Fruit fly (Drosophila melanogaster) whole organism, embryonic: ENCODE measurements around the gene Est-Q.
A peak's percentile ranks its signal among the peaks of the same experiment; 100 is the strongest.

Source experiments
- Aef1 ChIP-seq: fragments of 200-800 bp; sonication (Bioruptor generic); IDR thresholded peaks from 3 replicates; pipeline ENCODE4 v1.3.6; 2022; ENCODE audit warnings: missing biosample characterization, missing genetic modification characterization
- Antp ChIP-seq: fragments of 200-800 bp; sonication (Bioruptor generic); optimal IDR thresholded peaks from 3 replicates; lab custom pipeline; 2016; ENCODE audit warnings: missing biosample characterization, missing genetic modification characterization
- Blimp-1 ChIP-seq: fragments of 200-800 bp; sonication (Bioruptor generic); optimal IDR thresholded peaks from 3 replicates; lab custom pipeline; 2018; ENCODE audit warnings: missing biosample characterization, missing genetic modification characterization, mild to moderate bottlenecking, moderate library complexity, missing genetic modification reagents
- Bteb2 ChIP-seq: fragments of 200-800 bp; sonication (Bioruptor generic); optimal IDR thresholded peaks from 2 replicates; lab custom pipeline; 2016; ENCODE audit warnings: missing biosample characterization, missing genetic modification characterization
- CG10366 ChIP-seq: fragments of 200-800 bp; sonication (Bioruptor generic); IDR thresholded peaks from 2 replicates; pipeline ENCODE4 v1.3.6; 2022; ENCODE audit warnings: missing biosample characterization, missing genetic modification characterization
- CG10565 ChIP-seq: fragments of 200-800 bp; sonication (Bioruptor generic); optimal IDR thresholded peaks from 3 replicates; lab custom pipeline; 2016; ENCODE audit warnings: missing biosample characterization, mild to moderate bottlenecking, missing genetic modification characterization
- CG12299 ChIP-seq: fragments of 200-800 bp; sonication (Bioruptor generic); optimal IDR thresholded peaks from 2 replicates; lab custom pipeline; 2018; ENCODE audit warnings: missing biosample characterization, mild to moderate bottlenecking, missing genetic modification characterization
- CG15479 ChIP-seq: fragments of 200-800 bp; sonication (Bioruptor generic); optimal IDR thresholded peaks from 3 replicates; lab custom pipeline; 2019; ENCODE audit warnings: missing biosample characterization, mild to moderate bottlenecking, missing genetic modification characterization, moderate library complexity
- CG15696 ChIP-seq: fragments of 200-800 bp; sonication (Bioruptor generic); optimal IDR thresholded peaks from 2 replicates; lab custom pipeline; 2019; ENCODE audit warnings: missing biosample characterization, mild to moderate bottlenecking, missing genetic modification characterization, moderate library complexity
- CG1603 ChIP-seq: fragments of 200-800 bp; sonication (Bioruptor generic); optimal IDR thresholded peaks from 2 replicates; lab custom pipeline; 2019; ENCODE audit warnings: missing biosample characterization, mild to moderate bottlenecking, missing genetic modification characterization, moderate library complexity
- CG18619 ChIP-seq: fragments of 200-800 bp; sonication (Bioruptor generic); optimal IDR thresholded peaks from 3 replicates; lab custom pipeline; 2017; ENCODE audit warnings: missing biosample characterization, mild to moderate bottlenecking, missing genetic modification characterization
- CG2712 ChIP-seq: fragments of 200-800 bp; optimal IDR thresholded peaks from 3 replicates; lab custom pipeline; 2019; ENCODE audit warnings: missing biosample characterization, mild to moderate bottlenecking, missing genetic modification characterization, moderate library complexity
- CG34376 ChIP-seq: fragments of 200-800 bp; sonication (Bioruptor generic); optimal IDR thresholded peaks from 2 replicates; lab custom pipeline; 2018; ENCODE audit warnings: missing biosample characterization, mild to moderate bottlenecking, missing genetic modification characterization
- CG34422 ChIP-seq: fragments of 200-800 bp; sonication (Bioruptor generic); IDR thresholded peaks from 3 replicates; pipeline ENCODE4 v1.3.6; 2022; ENCODE audit warnings: missing biosample characterization, missing genetic modification characterization
- CG4282 ChIP-seq: fragments of 200-800 bp; sonication (Bioruptor generic); optimal IDR thresholded peaks from 2 replicates; lab custom pipeline; 2016; ENCODE audit warnings: missing biosample characterization, missing genetic modification characterization
- CG4360 ChIP-seq: fragments of 200-800 bp; sonication (Bioruptor generic); IDR thresholded peaks from 2 replicates; pipeline ENCODE4 v1.3.6; 2022; ENCODE audit warnings: missing biosample characterization, missing genetic modification characterization
- CG4424 ChIP-seq: fragments of 200-800 bp; sonication (Bioruptor generic); optimal IDR thresholded peaks from 3 replicates; lab custom pipeline; 2016; ENCODE audit warnings: missing biosample characterization, missing genetic modification characterization
- CG4617 ChIP-seq: fragments of 200-800 bp; sonication (Bioruptor generic); optimal IDR thresholded peaks from 3 replicates; lab custom pipeline; 2016; ENCODE audit warnings: missing biosample characterization, missing genetic modification characterization, borderline replicate concordance
- CG6654 ChIP-seq: fragments of 200-800 bp; sonication (Bioruptor generic); optimal IDR thresholded peaks from 2 replicates; lab custom pipeline; 2017; ENCODE audit warnings: missing biosample characterization, mild to moderate bottlenecking, missing genetic modification characterization
- CG8281 ChIP-seq: fragments of 200-800 bp; sonication (Bioruptor generic); optimal IDR thresholded peaks from 2 replicates; lab custom pipeline; 2018; ENCODE audit warnings: missing biosample characterization, mild to moderate bottlenecking, missing genetic modification characterization, moderate library complexity
- CG8765 ChIP-seq: fragments of 200-800 bp; sonication (Bioruptor generic); IDR thresholded peaks from 2 replicates; pipeline ENCODE4 v1.3.6; 2022; ENCODE audit warnings: missing biosample characterization, missing genetic modification characterization
- CG9609 ChIP-seq: fragments of 200-800 bp; sonication (Bioruptor generic); optimal IDR thresholded peaks from 3 replicates; lab custom pipeline; 2016; ENCODE audit warnings: missing biosample characterization, missing genetic modification characterization
- CG9817 ChIP-seq: fragments of 200-800 bp; sonication (Bioruptor generic); optimal IDR thresholded peaks from 2 replicates; lab custom pipeline; 2018; ENCODE audit warnings: missing biosample characterization, mild to moderate bottlenecking, missing genetic modification characterization, moderate library complexity
- Dip3 ChIP-seq: fragments of 200-800 bp; sonication (Bioruptor generic); optimal IDR thresholded peaks from 3 replicates; lab custom pipeline; 2016; ENCODE audit warnings: missing biosample characterization, missing genetic modification characterization
- Doc3 ChIP-seq: fragments of 200-800 bp; sonication (Bioruptor generic); IDR thresholded peaks from 3 replicates; pipeline ENCODE4 v1.3.6; 2022; ENCODE audit warnings: missing biosample characterization, missing genetic modification characterization; ENCODE audit not compliant: partially characterized antibody
- Hand ChIP-seq: fragments of 200-800 bp; sonication (Bioruptor generic); optimal IDR thresholded peaks from 2 replicates; lab custom pipeline; 2017; ENCODE audit warnings: mild to moderate bottlenecking, missing biosample characterization, missing genetic modification reagents, missing genetic modification characterization
- Hmr ChIP-seq: fragments of 200-800 bp; sonication (Bioruptor generic); optimal IDR thresholded peaks from 3 replicates; lab custom pipeline; 2017; ENCODE audit warnings: mild to moderate bottlenecking, missing biosample characterization, missing genetic modification reagents, missing genetic modification characterization
- Jarid2 ChIP-seq: fragments of 200-800 bp; sonication (Bioruptor generic); optimal IDR thresholded peaks from 3 replicates; lab custom pipeline; 2017; ENCODE audit warnings: mild to moderate bottlenecking, missing biosample characterization, missing genetic modification reagents, missing genetic modification characterization
- Kr ChIP-seq: fragments of 200-800 bp; sonication (Bioruptor generic); optimal IDR thresholded peaks from 2 replicates; lab custom pipeline; 2017; ENCODE audit warnings: missing biosample characterization, mild to moderate bottlenecking, missing genetic modification characterization
- Mes4 ChIP-seq: fragments of 200-800 bp; sonication (Bioruptor generic); optimal IDR thresholded peaks from 2 replicates; lab custom pipeline; 2016; ENCODE audit warnings: missing biosample characterization, missing genetic modification characterization
- NC2α ChIP-seq: fragments of 200-800 bp; sonication (Bioruptor generic); optimal IDR thresholded peaks from 2 replicates; lab custom pipeline; 2016; ENCODE audit warnings: missing biosample characterization, missing genetic modification characterization
- Nf-YA ChIP-seq: fragments of 200-800 bp; sonication (Bioruptor generic); IDR thresholded peaks from 2 replicates; pipeline ENCODE4 v1.3.6; 2022; ENCODE audit warnings: missing biosample characterization, missing genetic modification characterization
- Oli ChIP-seq: fragments of 200-800 bp; sonication (Bioruptor generic); optimal IDR thresholded peaks from 2 replicates; lab custom pipeline; 2018; ENCODE audit warnings: missing biosample characterization, mild to moderate bottlenecking, missing genetic modification characterization, moderate library complexity
- Poxn ChIP-seq: fragments of 200-800 bp; sonication (Bioruptor generic); IDR thresholded peaks from 2 replicates; pipeline ENCODE4 v1.3.6; 2022; ENCODE audit warnings: missing biosample characterization, missing genetic modification characterization
- Ptx1 ChIP-seq: fragments of 200-800 bp; sonication (Bioruptor generic); IDR thresholded peaks from 2 replicates; pipeline ENCODE4 v1.3.6; 2022; ENCODE audit warnings: missing biosample characterization, missing genetic modification characterization
- Rx ChIP-seq: fragments of 200-800 bp; sonication (Bioruptor generic); IDR thresholded peaks from 2 replicates; pipeline ENCODE4 v1.3.6; 2022; ENCODE audit warnings: missing biosample characterization, missing genetic modification characterization
- al ChIP-seq: fragments of 200-800 bp; sonication (Bioruptor generic); IDR thresholded peaks from 2 replicates; pipeline ENCODE4 v1.3.6; 2022; ENCODE audit warnings: missing biosample characterization, missing genetic modification characterization
- aop ChIP-seq: fragments of 200-800 bp; sonication (Bioruptor generic); IDR thresholded peaks from 2 replicates; pipeline ENCODE4 v1.3.6; 2022; ENCODE audit warnings: missing biosample characterization, missing genetic modification characterization
- bcd ChIP-seq: fragments of 200-800 bp; sonication (Bioruptor generic); optimal IDR thresholded peaks from 2 replicates; lab custom pipeline; 2017; ENCODE audit warnings: missing biosample characterization, mild to moderate bottlenecking, missing genetic modification characterization
- btn ChIP-seq: fragments of 200-800 bp; sonication (Bioruptor generic); optimal IDR thresholded peaks from 2 replicates; lab custom pipeline; 2016; ENCODE audit warnings: missing biosample characterization, missing genetic modification characterization
- cato ChIP-seq: fragments of 200-800 bp; sonication (Bioruptor generic); optimal IDR thresholded peaks from 2 replicates; lab custom pipeline; 2016; ENCODE audit warnings: missing biosample characterization, missing genetic modification characterization, borderline replicate concordance
- exex ChIP-seq: fragments of 200-800 bp; sonication (Bioruptor generic); optimal IDR thresholded peaks from 4 replicates; lab custom pipeline; 2018; ENCODE audit warnings: missing biosample characterization, mild to moderate bottlenecking, missing genetic modification characterization, moderate library complexity
- gcm2 ChIP-seq: fragments of 200-800 bp; sonication (Bioruptor generic); optimal IDR thresholded peaks from 2 replicates; lab custom pipeline; 2016; ENCODE audit warnings: missing biosample characterization, missing genetic modification characterization
- luna ChIP-seq: fragments of 200-800 bp; sonication (Bioruptor generic); optimal IDR thresholded peaks from 2 replicates; lab custom pipeline; 2016; ENCODE audit warnings: missing biosample characterization, missing genetic modification characterization
- pho ChIP-seq: fragments of 200-800 bp; sonication (Bioruptor generic); optimal IDR thresholded peaks from 2 replicates; lab custom pipeline; 2016; ENCODE audit warnings: missing biosample characterization, missing genetic modification characterization
- schlank ChIP-seq: fragments of 200-800 bp; sonication (Bioruptor generic); optimal IDR thresholded peaks from 2 replicates; lab custom pipeline; 2018; ENCODE audit warnings: missing biosample characterization, mild to moderate bottlenecking, missing genetic modification characterization
- sd ChIP-seq: fragments of 200-800 bp; sonication (Bioruptor generic); optimal IDR thresholded peaks from 3 replicates; lab custom pipeline; 2018; ENCODE audit warnings: missing biosample characterization, mild to moderate bottlenecking, missing genetic modification characterization, moderate library complexity
- slou ChIP-seq: fragments of 200-800 bp; sonication (Bioruptor generic); optimal IDR thresholded peaks from 3 replicates; lab custom pipeline; 2016; ENCODE audit warnings: missing biosample characterization, missing genetic modification characterization
- wdn ChIP-seq: fragments of 200-800 bp; sonication (Bioruptor generic); IDR thresholded peaks from 2 replicates; pipeline ENCODE4 v1.3.6; 2022; ENCODE audit warnings: missing biosample characterization, missing genetic modification characterization
- wek ChIP-seq: fragments of 200-800 bp; sonication (Bioruptor generic); optimal IDR thresholded peaks from 3 replicates; lab custom pipeline; 2018; ENCODE audit warnings: missing biosample characterization, mild to moderate bottlenecking, missing genetic modification characterization, moderate library complexity

Gene Est-Q

DNA sequence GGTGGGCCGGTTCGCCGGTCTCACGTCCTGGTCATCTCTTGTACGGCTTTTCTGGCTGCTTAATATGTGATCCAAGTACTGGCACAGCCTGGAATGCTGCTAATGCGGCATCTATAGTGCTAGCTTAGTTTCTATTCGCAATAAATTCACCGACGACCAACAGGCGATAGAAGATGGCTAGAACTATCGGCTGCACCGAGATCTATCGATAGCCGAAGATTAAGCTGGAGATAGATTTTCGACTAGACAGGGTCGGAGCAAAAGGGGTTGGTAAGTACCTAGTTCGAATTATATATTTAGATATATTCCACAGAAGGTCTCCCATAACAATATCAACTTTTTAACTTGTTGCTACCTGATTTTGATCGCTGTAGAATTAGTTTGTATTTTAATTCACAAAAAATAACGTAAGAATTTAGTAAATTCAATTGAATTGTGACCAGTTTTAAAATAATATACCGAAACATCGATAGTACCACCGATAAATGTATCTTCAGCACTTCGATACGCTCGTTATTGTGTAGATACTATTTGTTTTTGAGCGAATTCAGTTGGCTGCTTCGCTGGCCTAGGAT lies 6.2 kb downstream of the Est-Q start, which contains the start of the genes Glg1 and M6 (continued):
- TF ChIP-seq bcd (GFP tag; lab: Kevin White, UChicago) (peak; percentile 88), Bteb2 (peak; percentile 59), CG15696 (tag; lab: Kevin White, UChicago) (peak; percentile 66), al (GFP tag; lab: Robert Waterston, UW) (peak; percentile 46; the same call in 1 of the 2 replicates), CG8281 (no peak), wdn (GFP tag; lab: Robert Waterston, UW) (peak; percentile 48; the same call in 1 of the 2 replicates), Blimp-1 (GFP tag; lab: Kevin White, UChicago) (peak; percentile 36), wek (GFP tag; lab: Kevin White, UChicago) (no peak), Jarid2 (GFP tag; lab: Kevin White, UChicago) (peak; percentile 40), CG9609 (peak; percentile 63), NC2α (GFP tag; lab: Kevin White, UChicago) (peak; percentile 5), CG34422 (GFP tag; lab: Robert Waterston, UW) (no peak; the same call in 2 of the 3 replicates), slou (GFP tag; lab: Kevin White, UChicago) (peak; percentile 27), Antp (GFP tag; lab: Kevin White, UChicago) (peak; percentile 64), CG10366 (GFP tag; lab: Robert Waterston, UW) (peak; percentile 54; the same call in 1 of the 2 replicates), CG4360 (peak; percentile 74), CG2712 (tag; lab: Kevin White, UChicago) (peak; percentile 82), luna (GFP tag; lab: Kevin White, UChicago) (no peak), btn (GFP tag; lab: Kevin White, UChicago) (no peak), CG34376 (GFP tag; lab: Kevin White, UChicago) (peak; percentile 76), CG4617 (GFP tag; lab: Kevin White, UChicago) (peak; percentile 43), gcm2 (peak; percentile 13), Poxn (no peak), CG10565 (GFP tag; lab: Kevin White, UChicago) (no peak), pho (GFP tag; lab: Kevin White, UChicago) (peak; percentile 69), CG6654 (no peak), Hmr (GFP tag; lab: Kevin White, UChicago) (peak; percentile 60), Doc3 (GFP tag; lab: Robert Waterston, UW) (peak; percentile 94), CG12299 (tag; lab: Kevin White, UChicago) (no peak), Nf-YA (GFP tag; lab: Robert Waterston, UW) (no peak), CG15479 (GFP tag; lab: Kevin White, UChicago) (no peak), sd (tag; lab: Kevin White, UChicago) (peak; percentile 10), Kr (no peak), CG1603 (tag; lab: Kevin White, UChicago) (peak; percentile 65), CG9817 (peak; percentile 67), aop (GFP tag; lab: Robert Waterston, UW) (0 out of 2 replicates have a peak, but pooled peaks have one; percentile 17), CG18619 (peak; percentile 53), CG8765 (GFP tag; lab: Robert Waterston, UW) (no peak), Ptx1 (GFP tag; lab: Robert Waterston, UW) (peak; percentile 61), CG4282 (GFP tag; lab: Kevin White, UChicago) (peak; percentile 29), schlank (tag; lab: Kevin White, UChicago) (no peak), Aef1 (GFP tag; lab: Robert Waterston, UW) (peak; percentile 19; the same call in 1 of the 3 replicates), Dip3 (GFP tag; lab: Kevin White, UChicago) (peak; percentile 63), cato (GFP tag; lab: Kevin White, UChicago) (peak; percentile 10), Mes4 (GFP tag; lab: Kevin White, UChicago) (no peak), exex (tag; lab: Kevin White, UChicago) (peak; percentile 34), Rx (GFP tag; lab: Robert Waterston, UW) (0 out of 2 replicates have a peak, but pooled peaks have one; percentile 2), Hand (GFP tag; lab: Kevin White, UChicago) (no peak), CG4424 (GFP tag; lab: Kevin White, UChicago) (peak; percentile 71), Oli (tag; lab: Kevin White, UChicago) (peak; percentile 53)
